Worm (Caenorhabditis elegans) whole organism, L3 larva: ENCODE results near the gene EGAP1.5.

ENCODE experiments used
- R02D3.7 ChIP-seq: fragments of 150-350 bp; optimal IDR thresholded peaks from 2 replicates; lab custom pipeline; 2014; ENCODE audit warnings: missing biosample characterization, missing genetic modification characterization
- ZK546.5 ChIP-seq: sonication (generic microtip); optimal IDR thresholded peaks from 2 replicates; lab custom pipeline; 2017; ENCODE audit warnings: missing biosample characterization, missing genetic modification characterization
- aly-2 ChIP-seq: fragments of 150-350 bp; optimal IDR thresholded peaks from 2 replicates; lab custom pipeline; 2014; ENCODE audit warnings: missing biosample characterization, missing genetic modification characterization
- ama-1 ChIP-seq: fragments of 150-350 bp; optimal IDR thresholded peaks from 2 replicates; lab custom pipeline; 2018
- ceh-16 ChIP-seq: sonication (generic microtip); optimal IDR thresholded peaks from 2 replicates; lab custom pipeline; 2017; ENCODE audit warnings: missing biosample characterization, missing genetic modification characterization
- ceh-28 ChIP-seq: fragments of 150-350 bp; optimal IDR thresholded peaks from 2 replicates; lab custom pipeline; 2014; ENCODE audit warnings: missing biosample characterization, missing genetic modification reagents, missing genetic modification characterization
- ceh-82 ChIP-seq: fragments of 150-350 bp; optimal IDR thresholded peaks from 2 replicates; lab custom pipeline; 2014; ENCODE audit warnings: missing biosample characterization, missing genetic modification characterization
- ceh-9 ChIP-seq: sonication (generic microtip); optimal IDR thresholded peaks from 2 replicates; lab custom pipeline; 2018; ENCODE audit warnings: missing biosample characterization, missing genetic modification characterization
- daf-12 ChIP-seq: fragments of 150-350 bp; optimal IDR thresholded peaks from 2 replicates; lab custom pipeline; 2014; ENCODE audit warnings: missing biosample characterization, missing genetic modification reagents, missing genetic modification characterization
- egl-27 ChIP-seq: sonication (generic microtip); optimal IDR thresholded peaks from 4 replicates; lab custom pipeline; 2017; ENCODE audit warnings: missing biosample characterization, missing genetic modification reagents, missing genetic modification characterization
- egl-5 ChIP-seq: fragments of 150-350 bp; optimal IDR thresholded peaks from 2 replicates; lab custom pipeline; 2017; ENCODE audit warnings: missing biosample characterization, missing genetic modification reagents, missing genetic modification characterization, inconsistent platforms
- elt-1 ChIP-seq: fragments of 150-350 bp; optimal IDR thresholded peaks from 2 replicates; lab custom pipeline; 2014; ENCODE audit warnings: missing biosample characterization, missing genetic modification characterization
- elt-2 ChIP-seq: sonication (generic microtip); optimal IDR thresholded peaks from 2 replicates; lab custom pipeline; 2016; ENCODE audit warnings: missing genetic modification reagents, mild to moderate bottlenecking, missing genetic modification characterization, missing compliant biosample characterization
- elt-3 ChIP-seq, 3 experiments: fragments of 150-350 bp in 1 of 3; sonication (generic microtip) in 2 of 3; optimal IDR thresholded peaks; 2 replicates in 2 of 3; 4 replicates in 1 of 3; lab custom pipeline; 2014 to 2017; ENCODE audit warnings: missing biosample characterization in 3 of 3, missing genetic modification characterization in 3 of 3
- eor-1 ChIP-seq, 2 experiments: fragments of 150-350 bp; optimal IDR thresholded peaks; 2 replicates each; lab custom pipeline; 2014 to 2018; ENCODE audit warnings: missing biosample characterization in 2 of 2, missing genetic modification characterization in 2 of 2
- fkh-10 ChIP-seq: sonication (generic microtip); optimal IDR thresholded peaks from 2 replicates; lab custom pipeline; 2017; ENCODE audit warnings: missing biosample characterization, missing genetic modification reagents, missing genetic modification characterization
- fkh-2 ChIP-seq: fragments of 150-350 bp; optimal IDR thresholded peaks from 2 replicates; lab custom pipeline; 2014; ENCODE audit warnings: missing biosample characterization, missing genetic modification reagents, missing genetic modification characterization
- fos-1 ChIP-seq: fragments of 150-350 bp; optimal IDR thresholded peaks from 2 replicates; lab custom pipeline; 2014; ENCODE audit warnings: missing biosample characterization, missing genetic modification characterization
- hmg-11 ChIP-seq: sonication (generic microtip); optimal IDR thresholded peaks from 2 replicates; lab custom pipeline; 2016; ENCODE audit warnings: missing genetic modification characterization, missing compliant biosample characterization
- jun-1 ChIP-seq: fragments of 150-350 bp; optimal IDR thresholded peaks from 2 replicates; lab custom pipeline; 2014; ENCODE audit warnings: missing biosample characterization, missing genetic modification reagents, missing genetic modification characterization
- lin-15B ChIP-seq: fragments of 150-350 bp; optimal IDR thresholded peaks from 2 replicates; lab custom pipeline; 2014; ENCODE audit warnings: missing biosample characterization, missing genetic modification characterization
- lin-39 ChIP-seq: fragments of 150-350 bp; optimal IDR thresholded peaks from 2 replicates; lab custom pipeline; 2018; ENCODE audit warnings: missing biosample characterization, missing genetic modification reagents, missing genetic modification characterization
- lsy-12 ChIP-seq: sonication (generic microtip); optimal IDR thresholded peaks from 2 replicates; lab custom pipeline; 2016; ENCODE audit warnings: mild to moderate bottlenecking, missing genetic modification characterization, missing compliant biosample characterization
- mdl-1 ChIP-seq: fragments of 150-350 bp; optimal IDR thresholded peaks from 2 replicates; lab custom pipeline; 2014; ENCODE audit warnings: missing biosample characterization, missing genetic modification characterization
- mml-1 ChIP-seq: fragments of 150-350 bp; sonication (generic microtip); optimal IDR thresholded peaks from 3 replicates; lab custom pipeline; 2014; ENCODE audit warnings: missing biosample characterization, missing genetic modification characterization
- nfya-1 ChIP-seq: sonication (generic microtip); optimal IDR thresholded peaks from 2 replicates; lab custom pipeline; 2017; ENCODE audit warnings: missing genetic modification characterization, mild to moderate bottlenecking, missing compliant biosample characterization, antibody characterized with exemption, moderate library complexity; ENCODE audit not compliant: insufficient read depth
- nhr-11 ChIP-seq: fragments of 150-350 bp; optimal IDR thresholded peaks from 2 replicates; lab custom pipeline; 2014; ENCODE audit warnings: missing biosample characterization, missing genetic modification characterization
- nhr-23 ChIP-seq: fragments of 150-350 bp; optimal IDR thresholded peaks from 2 replicates; lab custom pipeline; 2014; ENCODE audit warnings: missing biosample characterization, missing genetic modification reagents, missing genetic modification characterization
- nhr-237 ChIP-seq: fragments of 150-350 bp; optimal IDR thresholded peaks from 2 replicates; lab custom pipeline; 2014; ENCODE audit warnings: missing biosample characterization, missing genetic modification characterization
- nhr-25 ChIP-seq: sonication (generic microtip); optimal IDR thresholded peaks from 2 replicates; lab custom pipeline; 2017; ENCODE audit warnings: missing biosample characterization, missing genetic modification characterization
- nhr-28 ChIP-seq: fragments of 150-350 bp; optimal IDR thresholded peaks from 2 replicates; lab custom pipeline; 2014; ENCODE audit warnings: missing biosample characterization, missing genetic modification characterization
- nhr-43 ChIP-seq: sonication (generic microtip); optimal IDR thresholded peaks from 2 replicates; lab custom pipeline; 2016; ENCODE audit warnings: mild to moderate bottlenecking, missing genetic modification characterization, missing compliant biosample characterization; ENCODE audit not compliant: poor library complexity, severe bottlenecking
- nhr-67 ChIP-seq: fragments of 150-350 bp; optimal IDR thresholded peaks from 2 replicates; lab custom pipeline; 2014; ENCODE audit warnings: missing biosample characterization, missing genetic modification characterization
- nhr-76 ChIP-seq: fragments of 150-350 bp; sonication (generic microtip); optimal IDR thresholded peaks from 5 replicates; lab custom pipeline; 2014; ENCODE audit warnings: missing biosample characterization, missing genetic modification characterization
- nhr-77 ChIP-seq: fragments of 150-350 bp; optimal IDR thresholded peaks from 2 replicates; lab custom pipeline; 2014; ENCODE audit warnings: missing biosample characterization, missing genetic modification characterization
- pha-4 ChIP-seq: fragments of 150-350 bp; optimal IDR thresholded peaks from 2 replicates; lab custom pipeline; 2014; ENCODE audit warnings: missing biosample characterization, missing genetic modification reagents, missing genetic modification characterization
- pqm-1 ChIP-seq: fragments of 150-350 bp; optimal IDR thresholded peaks from 2 replicates; lab custom pipeline; 2017; ENCODE audit warnings: missing biosample characterization, missing genetic modification characterization, inconsistent platforms
- sea-2 ChIP-seq: fragments of 150-350 bp; sonication (generic microtip); optimal IDR thresholded peaks from 4 replicates; lab custom pipeline; 2014; ENCODE audit warnings: missing biosample characterization, missing genetic modification reagents, missing genetic modification characterization
- skn-1 ChIP-seq: fragments of 150-350 bp; optimal IDR thresholded peaks from 2 replicates; lab custom pipeline; 2014; ENCODE audit warnings: missing biosample characterization, missing genetic modification characterization
- snpc-4 ChIP-seq: fragments of 150-350 bp; optimal IDR thresholded peaks from 2 replicates; lab custom pipeline; 2014; ENCODE audit warnings: missing biosample characterization, missing genetic modification characterization
- tbx-2 ChIP-seq: sonication (generic microtip); optimal IDR thresholded peaks from 2 replicates; lab custom pipeline; 2016; ENCODE audit warnings: mild to moderate bottlenecking, missing genetic modification characterization, missing compliant biosample characterization
- unc-39 ChIP-seq: sonication (generic microtip); optimal IDR thresholded peaks from 4 replicates; lab custom pipeline; 2017; ENCODE audit warnings: missing biosample characterization, missing genetic modification characterization
- unc-62 ChIP-seq: fragments of 150-350 bp; sonication (generic microtip); optimal IDR thresholded peaks from 4 replicates; lab custom pipeline; 2014; ENCODE audit warnings: missing biosample characterization, missing genetic modification reagents, missing genetic modification characterization
- zag-1 ChIP-seq: fragments of 150-350 bp; optimal IDR thresholded peaks from 2 replicates; lab custom pipeline; 2014; ENCODE audit warnings: missing biosample characterization, missing genetic modification characterization
- ztf-11 ChIP-seq: fragments of 150-350 bp; optimal IDR thresholded peaks from 2 replicates; lab custom pipeline; 2014; ENCODE audit warnings: missing biosample characterization, missing genetic modification characterization
- ztf-4 ChIP-seq: fragments of 150-350 bp; optimal IDR thresholded peaks from 2 replicates; lab custom pipeline; 2014; ENCODE audit warnings: missing biosample characterization, missing genetic modification characterization

The EGAP1.5 gene

ce11 chrIII:5908408-5908807 is 23.1 kb upstream of the EGAP1.5 start, which contains the start of gene C28H8.3:
TSS of gene C28H8.3 (plus strand) at chrIII:5908700.
- TF ChIP-seq ceh-28 (tag; lab: Kevin White, UChicago) (peak; percentile 1), nhr-28 (tag; lab: Kevin White, UChicago) (no peak), ama-1 (lab: Kevin White, UChicago) (peak; percentile 27), mdl-1 (tag; lab: Kevin White, UChicago) (no peak)

ce11 chrIII:5914717-5915116 is 16.8 kb upstream of the EGAP1.5 start:
- TF ChIP-seq elt-2 (tag; lab: Kevin White, UChicago) (peak; percentile 77), lin-39 (no peak), pqm-1 (tag; lab: Kevin White, UChicago) (peak; percentile 48), nfya-1 (peak; percentile 72), nhr-77 (tag; lab: Kevin White, UChicago) (no peak), pha-4 (peak; percentile 12)

DNA sequence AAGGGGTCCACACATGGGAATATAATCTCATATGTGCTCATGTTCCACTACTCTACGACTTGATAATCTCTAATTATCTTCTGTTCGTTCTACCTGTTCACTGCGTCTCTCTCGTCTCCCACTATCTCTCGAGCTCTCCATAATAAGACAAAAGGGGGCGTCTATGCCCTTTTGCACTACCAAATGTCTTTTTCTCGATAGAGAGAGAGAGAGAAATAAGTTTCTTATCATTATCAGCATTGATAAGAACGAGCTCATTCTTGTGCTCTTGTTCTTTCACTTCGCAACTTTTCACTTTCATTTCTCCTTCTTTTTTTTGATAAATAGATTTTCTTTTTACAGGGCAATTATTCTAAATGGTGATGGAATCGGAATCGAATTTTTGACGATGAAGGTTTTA is 15.6 kb upstream of the EGAP1.5 start:
- no peak for TF ChIP-seq ceh-9 (tag; lab: Kevin White, UChicago)
- peak; percentile 87 for TF ChIP-seq elt-2 (tag; lab: Kevin White, UChicago)
- peak; percentile 38 for TF ChIP-seq pha-4
- TF ChIP-seq ceh-82: no peak
- peak; percentile 4 for TF ChIP-seq skn-1
- TF ChIP-seq pqm-1 (tag; lab: Kevin White, UChicago): peak; percentile 40
- no peak for TF ChIP-seq nhr-28 (tag; lab: Kevin White, UChicago)

- TF ChIP-seq hmg-11: no peak
- TF ChIP-seq nhr-25 (tag; lab: Kevin White, UChicago): peak; percentile 17
- no peak for TF ChIP-seq nhr-67 (tag; lab: Kevin White, UChicago)
- TF ChIP-seq nhr-76 (tag; lab: Kevin White, UChicago): no peak
- TF ChIP-seq ceh-82: no peak
- no peak for TF ChIP-seq eor-1 (tag; optimal IDR thresholded peaks at IDR 0.05; lab: Kevin White, UChicago)
- TF ChIP-seq tbx-2 (tag; lab: Kevin White, UChicago): no peak
- TF ChIP-seq ceh-16 (tag; lab: Kevin White, UChicago): no peak
- TF ChIP-seq mml-1: no peak
- TF ChIP-seq lin-15B (tag; lab: Kevin White, UChicago): no peak
- TF ChIP-seq unc-39: no peak
- TF ChIP-seq nhr-28 (tag; lab: Kevin White, UChicago): no peak
- no peak for TF ChIP-seq lin-39
- no peak for TF ChIP-seq nhr-237
- TF ChIP-seq nfya-1: no peak
- TF ChIP-seq ceh-28 (tag; lab: Kevin White, UChicago): peak; percentile 37
- peak; percentile 87 for TF ChIP-seq elt-2 (tag; lab: Kevin White, UChicago)
- no peak for TF ChIP-seq sea-2 (GFP tag; lab: Kevin White, UChicago)
- TF ChIP-seq fkh-2: no peak
- TF ChIP-seq nhr-77 (tag; lab: Kevin White, UChicago): no peak
- TF ChIP-seq pha-4: peak; percentile 41
- peak; percentile 2 for TF ChIP-seq ama-1 (lab: Kevin White, UChicago)
- no peak for TF ChIP-seq zag-1 (tag; lab: Kevin White, UChicago)
- no peak for TF ChIP-seq nhr-11 (tag; lab: Kevin White, UChicago)
- no peak for TF ChIP-seq unc-62 (GFP tag; lab: Kevin White, UChicago)
- TF ChIP-seq ztf-11 (tag; lab: Kevin White, UChicago): no peak
- TF ChIP-seq nhr-23: peak; percentile 20
- no peak for TF ChIP-seq ZK546.5 (tag; lab: Kevin White, UChicago)
- TF ChIP-seq mdl-1 (tag; lab: Kevin White, UChicago): no peak
- TF ChIP-seq R02D3.7 (tag; lab: Kevin White, UChicago): no peak
- TF ChIP-seq snpc-4 (tag; lab: Kevin White, UChicago): no peak
- TF ChIP-seq fos-1 (tag; lab: Kevin White, UChicago): peak; percentile 18
- peak; percentile 16 for TF ChIP-seq nhr-43 (tag; lab: Kevin White, UChicago)
- TF ChIP-seq skn-1: peak; percentile 92
- TF ChIP-seq elt-3 (tag; optimal IDR thresholded peaks at IDR 0.05; lab: Kevin White, UChicago): no peak
- TF ChIP-seq lsy-12: peak; percentile 40
- TF ChIP-seq egl-27: no peak
- TF ChIP-seq ztf-4 (tag; lab: Kevin White, UChicago): peak; percentile 24
- TF ChIP-seq egl-5 (tag; lab: Kevin White, UChicago): no peak
- no peak for TF ChIP-seq daf-12
- TF ChIP-seq aly-2 (tag; lab: Kevin White, UChicago): no peak
- no peak for TF ChIP-seq ceh-9 (tag; lab: Kevin White, UChicago)
- no peak for TF ChIP-seq elt-1 (tag; lab: Kevin White, UChicago)
- TF ChIP-seq jun-1 (tag; lab: Kevin White, UChicago): no peak
- TF ChIP-seq fkh-10: no peak
Measured at ce11 chrIII:5917365-5917958, 14.1 kb upstream of the EGAP1.5 start.
